Fruit fly (Drosophila melanogaster) whole organism, prepupa: ENCODE measurements around the gene msi.

Experiments
- CG10631 ChIP-seq: fragments of 200-800 bp; sonication (Bioruptor generic); optimal IDR thresholded peaks from 2 replicates; lab custom pipeline; 2016; ENCODE audit warnings: missing biosample characterization, missing genetic modification characterization
- CG10669 ChIP-seq: fragments of 200-800 bp; sonication (Bioruptor generic); optimal IDR thresholded peaks from 3 replicates; lab custom pipeline; 2018; ENCODE audit warnings: missing biosample characterization, mild to moderate bottlenecking, missing genetic modification characterization, moderate library complexity
- CG11762 ChIP-seq: fragments of 200-800 bp; sonication (Bioruptor generic); optimal IDR thresholded peaks from 3 replicates; lab custom pipeline; 2016; ENCODE audit warnings: missing biosample characterization, missing genetic modification characterization; ENCODE audit not compliant: insufficient read depth
- CG11902 ChIP-seq: fragments of 200-800 bp; sonication (Bioruptor generic); optimal IDR thresholded peaks from 3 replicates; lab custom pipeline; 2016; ENCODE audit warnings: missing biosample characterization, missing genetic modification characterization
- CG1621 ChIP-seq: fragments of 200-800 bp; sonication (Bioruptor generic); optimal IDR thresholded peaks from 3 replicates; lab custom pipeline; 2018; ENCODE audit warnings: missing biosample characterization, mild to moderate bottlenecking, missing genetic modification characterization
- CG3032 ChIP-seq: fragments of 200-800 bp; optimal IDR thresholded peaks from 2 replicates; lab custom pipeline; 2019; ENCODE audit warnings: missing biosample characterization, mild to moderate bottlenecking, missing genetic modification characterization, moderate library complexity
- CG32006 ChIP-seq: fragments of 200-800 bp; sonication (Bioruptor generic); optimal IDR thresholded peaks from 3 replicates; lab custom pipeline; 2017; ENCODE audit warnings: missing biosample characterization, mild to moderate bottlenecking, missing genetic modification characterization
- CG4318 ChIP-seq: fragments of 200-800 bp; sonication (Bioruptor generic); optimal IDR thresholded peaks from 3 replicates; lab custom pipeline; 2017; ENCODE audit warnings: missing biosample characterization, mild to moderate bottlenecking, missing genetic modification characterization
- CG6792 ChIP-seq: fragments of 200-800 bp; sonication (Bioruptor generic); optimal IDR thresholded peaks from 3 replicates; lab custom pipeline; 2016; ENCODE audit warnings: missing biosample characterization, missing genetic modification characterization
- CG6808 ChIP-seq: fragments of 200-800 bp; sonication (Bioruptor generic); optimal IDR thresholded peaks from 3 replicates; lab custom pipeline; 2017; ENCODE audit warnings: missing biosample characterization, missing genetic modification characterization, mild to moderate bottlenecking, moderate library complexity, missing genetic modification reagents
- CG6854 ChIP-seq: fragments of 200-800 bp; sonication (Bioruptor generic); optimal IDR thresholded peaks from 2 replicates; lab custom pipeline; 2017; ENCODE audit warnings: missing biosample characterization, mild to moderate bottlenecking, missing genetic modification characterization
- CG7368 ChIP-seq: fragments of 200-800 bp; sonication (Bioruptor generic); optimal IDR thresholded peaks from 3 replicates; lab custom pipeline; 2016; ENCODE audit warnings: missing biosample characterization, missing genetic modification characterization
- CG8632 ChIP-seq: fragments of 200-800 bp; sonication (Bioruptor generic); optimal IDR thresholded peaks from 3 replicates; lab custom pipeline; 2016; ENCODE audit warnings: missing biosample characterization, missing genetic modification characterization
- CG9139 ChIP-seq: fragments of 200-800 bp; sonication (Bioruptor generic); optimal IDR thresholded peaks from 3 replicates; lab custom pipeline; 2017; ENCODE audit warnings: missing biosample characterization, mild to moderate bottlenecking, missing genetic modification characterization
- Eip75B ChIP-seq: fragments of 200-800 bp; sonication (Bioruptor generic); optimal IDR thresholded peaks from 3 replicates; lab custom pipeline; 2016; ENCODE audit warnings: missing biosample characterization, missing genetic modification characterization
- Eip78C ChIP-seq: fragments of 200-800 bp; sonication (Bioruptor generic); peaks from one replicate; lab custom pipeline; 2016; ENCODE audit warnings: missing biosample characterization, missing genetic modification characterization
- Eip93F ChIP-seq: fragments of 200-800 bp; sonication (Bioruptor generic); optimal IDR thresholded peaks from 2 replicates; lab custom pipeline; 2016; ENCODE audit warnings: missing biosample characterization, mild to moderate bottlenecking, missing genetic modification characterization
- Ets21C ChIP-seq: fragments of 200-800 bp; sonication (Bioruptor generic); optimal IDR thresholded peaks from 3 replicates; lab custom pipeline; 2016; ENCODE audit warnings: missing biosample characterization, missing genetic modification characterization
- Ets96B ChIP-seq: fragments of 200-800 bp; optimal IDR thresholded peaks from 2 replicates; lab custom pipeline; 2019; ENCODE audit warnings: missing biosample characterization, mild to moderate bottlenecking, missing genetic modification characterization, moderate library complexity
- Hr39 ChIP-seq: fragments of 200-800 bp; sonication (Bioruptor generic); optimal IDR thresholded peaks from 2 replicates; lab custom pipeline; 2016; ENCODE audit warnings: missing biosample characterization, missing genetic modification characterization
- Met ChIP-seq: fragments of 200-800 bp; sonication (Bioruptor generic); optimal IDR thresholded peaks from 3 replicates; lab custom pipeline; 2016; ENCODE audit warnings: missing biosample characterization, missing genetic modification characterization
- OdsH ChIP-seq: fragments of 200-800 bp; sonication (Bioruptor generic); optimal IDR thresholded peaks from 3 replicates; lab custom pipeline; 2016; ENCODE audit warnings: missing biosample characterization, missing genetic modification characterization
- Sox102F ChIP-seq: fragments of 200-800 bp; sonication (Bioruptor generic); optimal IDR thresholded peaks from 2 replicates; lab custom pipeline; 2016; ENCODE audit warnings: missing biosample characterization, mild to moderate bottlenecking, missing genetic modification characterization
- Sox14 ChIP-seq: fragments of 200-800 bp; sonication (Bioruptor generic); optimal IDR thresholded peaks from 3 replicates; lab custom pipeline; 2016; ENCODE audit warnings: missing biosample characterization, missing genetic modification characterization
- acj6 ChIP-seq: fragments of 200-800 bp; sonication (Bioruptor generic); optimal IDR thresholded peaks from 3 replicates; lab custom pipeline; 2016; ENCODE audit warnings: missing biosample characterization, missing genetic modification characterization
- cyc ChIP-seq: fragments of 200-800 bp; sonication (Bioruptor generic); optimal IDR thresholded peaks from 3 replicates; lab custom pipeline; 2016; ENCODE audit warnings: missing biosample characterization, missing genetic modification characterization
- dac ChIP-seq: fragments of 200-800 bp; sonication (Bioruptor generic); optimal IDR thresholded peaks from 2 replicates; lab custom pipeline; 2017; ENCODE audit warnings: missing biosample characterization, mild to moderate bottlenecking, missing genetic modification characterization
- dsx ChIP-seq: fragments of 200-800 bp; optimal IDR thresholded peaks from 3 replicates; lab custom pipeline; 2019; ENCODE audit warnings: missing biosample characterization, mild to moderate bottlenecking, missing genetic modification characterization, moderate library complexity; ENCODE audit not compliant: poor library complexity, severe bottlenecking
- eg ChIP-seq: fragments of 200-800 bp; sonication (Bioruptor generic); IDR thresholded peaks from 3 replicates; pipeline ENCODE4 v1.3.6; 2022; ENCODE audit warnings: missing biosample characterization, missing genetic modification characterization
- esn ChIP-seq: fragments of 200-800 bp; sonication (Bioruptor generic); optimal IDR thresholded peaks from 2 replicates; lab custom pipeline; 2016; ENCODE audit warnings: missing biosample characterization, mild to moderate bottlenecking, missing genetic modification characterization, moderate library complexity
- net ChIP-seq: fragments of 200-800 bp; sonication (Bioruptor generic); optimal IDR thresholded peaks from 3 replicates; lab custom pipeline; 2016; ENCODE audit warnings: missing biosample characterization, missing genetic modification characterization
- pdm3 ChIP-seq: fragments of 200-800 bp; sonication (Bioruptor generic); optimal IDR thresholded peaks from 3 replicates; lab custom pipeline; 2016; ENCODE audit warnings: missing biosample characterization, missing genetic modification characterization
- salr ChIP-seq, 2 experiments: fragments of 200-800 bp; sonication (Bioruptor generic); optimal IDR thresholded peaks; 3 replicates each; lab custom pipeline; 2016 to 2018; ENCODE audit warnings: missing biosample characterization in 2 of 2, missing genetic modification characterization in 2 of 2, mild to moderate bottlenecking in 1 of 2
- spab ChIP-seq: fragments of 200-800 bp; sonication (Bioruptor generic); optimal IDR thresholded peaks from 2 replicates; lab custom pipeline; 2017; ENCODE audit warnings: missing biosample characterization, mild to moderate bottlenecking, missing genetic modification characterization, missing genetic modification reagents
- svp ChIP-seq: fragments of 200-800 bp; sonication (Bioruptor generic); peaks from one replicate; lab custom pipeline; 2016; ENCODE audit warnings: missing biosample characterization, missing genetic modification characterization
- vri ChIP-seq: fragments of 200-800 bp; sonication (Bioruptor generic); optimal IDR thresholded peaks from 3 replicates; lab custom pipeline; 2016; ENCODE audit warnings: missing biosample characterization, mild to moderate bottlenecking, missing genetic modification characterization

The msi gene

DNA sequence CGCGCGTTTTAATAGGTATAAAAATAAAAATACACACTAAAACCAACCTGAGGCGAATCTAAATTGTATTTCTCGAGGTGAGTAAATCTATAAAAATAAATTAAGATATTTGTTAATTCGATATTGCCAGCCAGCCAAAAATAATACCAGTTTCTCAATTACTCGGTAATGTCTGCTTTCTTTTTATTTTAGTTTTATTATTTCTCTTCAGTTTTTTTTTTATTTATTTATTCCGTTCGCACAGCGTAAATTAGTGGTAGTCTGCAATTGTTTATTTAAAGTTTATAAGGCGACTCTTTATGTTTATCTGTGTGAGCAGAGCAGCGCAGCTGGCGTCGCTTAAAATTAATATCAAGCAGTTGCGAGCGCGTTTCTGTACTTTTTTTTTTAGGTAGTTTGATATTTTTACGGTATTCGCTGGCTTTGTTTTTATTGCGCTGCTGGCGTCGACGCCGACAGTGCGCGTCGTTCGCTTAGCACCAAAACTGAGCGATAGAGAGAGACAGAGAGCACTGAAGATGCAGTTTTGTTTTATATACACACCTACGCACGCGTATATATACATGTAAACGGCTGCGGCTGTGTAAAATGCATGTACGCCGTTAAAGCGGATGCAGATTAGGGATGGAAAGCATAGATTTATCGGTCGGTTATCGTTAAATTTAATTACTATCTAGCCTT lies 131.8 kb downstream of the msi start (continued):
- TF ChIP-seq esn (GFP tag; lab: Kevin White, UChicago) (peak; percentile 40), CG6854 (GFP tag; lab: Kevin White, UChicago) (peak; percentile 15), pdm3 (peak; percentile 43), Eip75B (GFP tag; lab: Kevin White, UChicago) (no peak), eg (GFP tag; lab: Robert Waterston, UW) (peak; percentile 78; the same call in 2 of the 3 replicates), acj6 (GFP tag; lab: Kevin White, UChicago) (no peak), vri (GFP tag; lab: Kevin White, UChicago) (no peak), CG10631 (GFP tag; lab: Kevin White, UChicago) (no peak), CG3032 (tag; lab: Kevin White, UChicago) (peak; percentile 64), CG6792 (peak; percentile 5), Sox102F (GFP tag; lab: Kevin White, UChicago) (peak; percentile 28), CG10669 (GFP tag; lab: Kevin White, UChicago) (peak; percentile 41), salr (GFP tag; optimal IDR thresholded peaks at IDR 0.05; lab: Kevin White, UChicago) (peak in 1 of 2 experiments; percentile 51), CG9139 (peak; percentile 53), Ets21C (GFP tag; lab: Kevin White, UChicago) (no peak), spab (peak; percentile 38), CG8632 (no peak), Eip78C (GFP tag; lab: Kevin White, UChicago) (peak; percentile 71), Ets96B (tag; lab: Kevin White, UChicago) (peak; percentile 66), CG11902 (GFP tag; lab: Kevin White, UChicago) (no peak), dsx (GFP tag; lab: Kevin White, UChicago) (peak; percentile 81), cyc (GFP tag; lab: Kevin White, UChicago) (peak; percentile 16)

DNA sequence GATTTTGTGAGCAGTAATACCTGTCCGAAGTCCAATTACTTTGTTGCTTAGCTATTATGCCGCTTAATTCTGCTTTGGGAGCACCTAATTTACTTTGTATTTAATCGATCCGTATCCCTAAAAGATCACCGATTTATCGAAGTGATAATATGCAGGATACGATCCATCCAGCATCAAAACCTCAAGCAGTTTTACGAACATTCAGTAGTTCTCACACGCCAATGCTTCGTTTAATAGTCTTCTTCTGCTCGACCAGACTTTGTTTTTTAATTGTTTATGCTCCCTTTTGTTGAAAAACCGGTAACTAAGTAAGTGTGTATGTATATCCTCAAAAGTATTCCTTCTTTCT lies 132.3 kb downstream of the msi start:
- TF ChIP-seq cyc (GFP tag; lab: Kevin White, UChicago) (no peak), CG7368 (GFP tag; lab: Kevin White, UChicago) (no peak), CG3032 (tag; lab: Kevin White, UChicago) (no peak), OdsH (GFP tag; lab: Kevin White, UChicago) (no peak), dac (no peak), net (GFP tag; lab: Kevin White, UChicago) (no peak), Sox102F (GFP tag; lab: Kevin White, UChicago) (no peak), svp (no peak), Hr39 (GFP tag; lab: Kevin White, UChicago) (no peak), Eip93F (GFP tag; lab: Kevin White, UChicago) (no peak), CG8632 (no peak), Sox14 (GFP tag; lab: Kevin White, UChicago) (no peak), dsx (GFP tag; lab: Kevin White, UChicago) (peak; percentile 63), CG6792 (no peak), CG9139 (no peak), CG4318 (GFP tag; lab: Kevin White, UChicago) (no peak), CG10669 (GFP tag; lab: Kevin White, UChicago) (peak; percentile 24), CG1621 (tag; lab: Kevin White, UChicago) (peak; percentile 38), CG11762 (GFP tag; lab: Kevin White, UChicago) (no peak), CG6808 (GFP tag; lab: Kevin White, UChicago) (no peak), Met (GFP tag; lab: Kevin White, UChicago) (no peak), CG32006 (GFP tag; lab: Kevin White, UChicago) (no peak), acj6 (GFP tag; lab: Kevin White, UChicago) (peak; percentile 28), Eip78C (GFP tag; lab: Kevin White, UChicago) (no peak)

DNA sequence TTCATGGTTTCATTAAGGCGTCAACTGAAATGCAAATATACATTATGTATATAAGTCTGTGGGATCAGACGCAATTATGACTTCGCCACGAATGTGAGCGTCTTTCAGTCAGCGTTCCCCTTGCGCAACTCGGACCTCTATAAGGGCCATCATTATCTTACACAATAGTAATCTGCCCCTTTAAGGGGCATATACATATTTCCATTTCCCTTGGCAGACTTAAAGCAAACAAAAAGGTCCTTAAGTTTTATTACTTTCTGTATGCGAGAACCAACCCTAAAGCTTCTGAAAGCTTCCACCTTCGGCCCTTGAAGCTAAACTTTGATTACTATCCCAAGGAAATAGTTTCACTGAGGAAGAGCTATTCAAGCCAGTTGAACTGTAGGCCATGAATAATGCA lies 134.5 kb downstream of the msi start:
- TF ChIP-seq svp, result no peak
- no peak for TF ChIP-seq CG6854 (GFP tag; lab: Kevin White, UChicago)
- no peak for TF ChIP-seq CG6792
